Fruit fly (Drosophila melanogaster): ENCODE results near the gene Amt.

The Amt gene

dm6 chr3R:15275158-15275623 is 26.3 kb upstream of the Amt start, which contains the start of the genes Cp190 and CG4338 (continued):
- TF ChIP-seq Antp (GFP tag; optimal IDR thresholded peaks at IDR 0.05) (peak; percentile 81), CG6854 (GFP tag; optimal IDR thresholded peaks at IDR 0.05) (peak; percentile 95), Dll (GFP tag; IDR thresholded peaks at IDR 0.05; ENCODE audit: partially characterized antibody) (peak; percentile 78; the same call in 3 of the 4 replicates), usp (GFP tag; optimal IDR thresholded peaks at IDR 0.05) (no peak), Ets65A (GFP tag) (peak; percentile 99), CG17568 (GFP tag; optimal IDR thresholded peaks at IDR 0.05) (peak; percentile 94), CG14667 (GFP tag; IDR thresholded peaks at IDR 0.05) (peak; percentile 93), aop (GFP tag; IDR thresholded peaks at IDR 0.05) (no peak), bab2 (GFP tag; optimal IDR thresholded peaks at IDR 0.05) (peak; percentile 93), CG18476 (GFP tag; optimal IDR thresholded peaks at IDR 0.05) (peak; percentile 98), fd3F (GFP tag; optimal IDR thresholded peaks at IDR 0.05) (peak; percentile 98), CG8765 (GFP tag; IDR thresholded peaks at IDR 0.05) (peak; percentile 89), Hr51 (GFP tag; optimal IDR thresholded peaks at IDR 0.05) (peak; percentile 94 to 98), z (GFP tag; IDR thresholded peaks at IDR 0.05) (peak; percentile 64; the same call in 1 of the 3 replicates), peb (GFP tag; IDR thresholded peaks at IDR 0.05) (peak; percentile 93), lov (optimal IDR thresholded peaks at IDR 0.05) (no peak), lov (GFP tag; IDR thresholded peaks at IDR 0.05) (peak; percentile 94), Dek (tag; optimal IDR thresholded peaks at IDR 0.05) (peak; percentile 98), Myb (GFP tag; optimal IDR thresholded peaks at IDR 0.05) (peak; percentile 79), Side (GFP tag; optimal IDR thresholded peaks at IDR 0.05) (peak; percentile 81), CG10959 (GFP tag; IDR thresholded peaks at IDR 0.05) (peak; percentile 95), pho (GFP tag; optimal IDR thresholded peaks at IDR 0.05) (peak; percentile 94), CG5245 (GFP tag; optimal IDR thresholded peaks at IDR 0.05) (peak; percentile 93), scrt (GFP tag; optimal IDR thresholded peaks at IDR 0.05) (peak; percentile 93), Deaf1 (tag; optimal IDR thresholded peaks at IDR 0.05) (peak; percentile 88), onecut (GFP tag; IDR thresholded peaks at IDR 0.05) (peak; percentile 93), repo (GFP tag; optimal IDR thresholded peaks at IDR 0.05) (peak; percentile 66), CG15073 (GFP tag; optimal IDR thresholded peaks at IDR 0.05) (peak; percentile 78), CG4360 (GFP tag; IDR thresholded peaks at IDR 0.05) (peak; percentile 71), Sry-δ (GFP tag; optimal IDR thresholded peaks at IDR 0.05) (peak; percentile 87), Spps (tag; optimal IDR thresholded peaks at IDR 0.05) (peak; percentile 97), CG32532 (GFP tag; IDR thresholded peaks at IDR 0.05) (peak; percentile 98), disco-r (GFP tag; optimal IDR thresholded peaks at IDR 0.05) (peak; percentile 88), Ets97D (GFP tag; optimal IDR thresholded peaks at IDR 0.05) (peak; percentile 94), ewg (GFP tag; optimal IDR thresholded peaks at IDR 0.05) (peak; percentile 94), h (optimal IDR thresholded peaks at IDR 0.05) (no peak), Ada2b (GFP tag; IDR thresholded peaks at IDR 0.05) (peak; percentile 94), CG8359 (GFP tag; optimal IDR thresholded peaks at IDR 0.05; ENCODE audit: borderline replicate concordance) (peak; percentile 89), Chrac-16 (GFP tag; optimal IDR thresholded peaks at IDR 0.05) (peak; percentile 98), CG31224 (GFP tag; IDR thresholded peaks at IDR 0.05) (peak; percentile 94), zfh1 (GFP tag; IDR thresholded peaks at IDR 0.05) (peak; percentile 96), Hmr (GFP tag; optimal IDR thresholded peaks at IDR 0.05) (peak; percentile 98), CG7786 (GFP tag; optimal IDR thresholded peaks at IDR 0.05) (peak; percentile 87), Lpt (GFP tag; optimal IDR thresholded peaks at IDR 0.05) (no peak), CG18262 (tag; optimal IDR thresholded peaks at IDR 0.05) (peak; percentile 99), CG2199 (GFP tag; IDR thresholded peaks at IDR 0.05) (peak; percentile 89; the same call in 2 of the 3 replicates), Taf1 (GFP tag; IDR thresholded peaks at IDR 0.05) (peak; percentile 91), HmgZ (tag; optimal IDR thresholded peaks at IDR 0.05) (peak; percentile 99), CG10366 (GFP tag; IDR thresholded peaks at IDR 0.05) (peak; percentile 94), CG3995 (GFP tag; optimal IDR thresholded peaks at IDR 0.05) (peak; percentile 84), PHDP (tag; optimal IDR thresholded peaks at IDR 0.05) (peak; percentile 99), Gsc (GFP tag; IDR thresholded peaks at IDR 0.05) (peak; percentile 87; the same call in 1 of the 2 replicates)

Measured in whole organism, embryonic.